Worm (Caenorhabditis elegans): ENCODE data around the gene cki-2.

- TF ChIP-seq snpc-4 (tag; optimal IDR thresholded peaks at IDR 0.05) (no peak), hlh-30 (tag; optimal IDR thresholded peaks at IDR 0.05; ENCODE audit: insufficient read depth) (no peak)
These were observed 29.4 kb downstream of the cki-2 start, which contains the start of gene T09A5.4 for ce11 chrII:7845571-7846236.
